Fruit fly (Drosophila melanogaster): ENCODE results near the gene BthD.

DNA sequence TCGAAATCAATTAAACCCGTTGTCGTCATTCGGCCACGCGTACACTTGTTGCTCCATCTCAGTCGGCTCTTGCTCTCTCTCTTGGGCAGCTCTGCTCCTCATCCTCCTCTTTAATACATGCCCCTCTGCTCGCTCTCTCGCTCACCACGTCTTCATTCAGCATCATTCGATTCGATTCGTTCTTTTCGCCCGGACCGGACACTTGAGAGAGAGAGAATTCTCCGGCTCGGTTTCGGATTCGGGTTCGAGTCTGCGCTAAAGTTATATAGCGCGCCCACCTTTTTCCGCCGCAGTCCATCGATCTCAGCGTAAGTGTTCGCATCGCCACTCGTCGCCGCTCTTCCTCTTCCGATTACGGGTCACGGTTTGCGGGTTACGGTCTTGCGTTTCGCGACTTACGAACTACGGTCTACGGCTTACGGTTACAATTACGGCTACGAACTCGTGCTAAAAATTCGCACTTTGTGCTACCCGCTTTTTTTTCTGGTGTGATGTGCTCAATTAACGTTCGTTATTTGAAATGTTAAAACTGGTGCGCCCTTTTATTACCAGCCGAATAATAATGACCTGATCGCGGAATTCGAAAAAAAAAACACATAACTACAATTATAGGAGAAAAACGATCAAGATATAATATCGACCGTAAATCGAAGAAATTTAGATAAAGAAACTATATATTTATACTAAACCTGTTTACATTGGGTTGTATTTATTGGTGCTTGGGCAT, 30.1 kb downstream of the BthD start:
- no peak for TF ChIP-seq Myc (optimal IDR thresholded peaks at IDR 0.05)
- no peak for TF ChIP-seq psq (optimal IDR thresholded peaks at IDR 0.05)
- TF ChIP-seq insv (optimal IDR thresholded peaks at IDR 0.05), result no peak
- no peak for TF ChIP-seq ttk (optimal IDR thresholded peaks at IDR 0.05)
- no peak for TF ChIP-seq h (optimal IDR thresholded peaks at IDR 0.05)
